Worm (Caenorhabditis elegans): ENCODE measurements around the gene H04J21.1.

DNA sequence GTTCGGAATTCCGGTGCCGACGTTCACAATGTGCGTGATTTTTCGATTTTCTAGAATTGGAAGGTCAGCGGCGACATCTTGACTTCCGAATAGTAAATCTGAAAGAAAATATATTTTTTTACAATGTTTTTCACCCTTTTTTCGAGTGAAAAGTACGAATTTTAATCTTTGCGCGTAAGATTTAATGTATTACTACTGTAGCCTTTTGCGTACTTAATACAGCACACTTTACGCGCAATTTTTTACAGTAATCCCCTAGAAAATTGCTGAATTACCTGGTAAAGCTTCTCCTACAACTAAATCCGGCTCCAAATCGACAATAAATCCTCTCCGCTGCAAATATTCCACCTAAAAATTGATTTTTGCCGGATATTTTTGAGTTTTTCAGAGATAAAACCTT lies 41.4 kb downstream of the H04J21.1 start:
- TF ChIP-seq unc-62 (GFP tag; optimal IDR thresholded peaks at IDR 0.05) (no peak), nhr-10 (tag; optimal IDR thresholded peaks at IDR 0.05) (no peak), dmd-4 (tag; optimal IDR thresholded peaks at IDR 0.05) (no peak), snpc-4 (tag; optimal IDR thresholded peaks at IDR 0.05) (no peak), lsy-2 (tag; optimal IDR thresholded peaks at IDR 0.05) (no peak), mab-5 (tag; optimal IDR thresholded peaks at IDR 0.05) (no peak)

All from whole organism, L2 larva.